Worm (Caenorhabditis elegans) whole organism, young adult: ENCODE data around the gene srd-27.

Experiments used
- ZK185.1 ChIP-seq: sonication (generic microtip); optimal IDR thresholded peaks from 2 replicates; lab custom pipeline; 2016; ENCODE audit warnings: mild to moderate bottlenecking, missing genetic modification characterization, missing compliant biosample characterization; ENCODE audit not compliant: poor library complexity, severe bottlenecking
- akir-1 ChIP-seq: fragments of 200-800 bp; sonication (Bioruptor generic); optimal IDR thresholded peaks from 2 replicates; lab custom pipeline; 2018; ENCODE audit warnings: mild to moderate bottlenecking, missing genetic modification characterization, moderate library complexity, missing compliant biosample characterization
- dpl-1 ChIP-seq: fragments of 150-350 bp; optimal IDR thresholded peaks from 2 replicates; lab custom pipeline; 2014; ENCODE audit warnings: missing biosample characterization, missing genetic modification reagents, missing genetic modification characterization
- madf-10 ChIP-seq: sonication (generic microtip); optimal IDR thresholded peaks from 2 replicates; lab custom pipeline; 2016; ENCODE audit warnings: mild to moderate bottlenecking, missing genetic modification characterization, missing compliant biosample characterization
- pha-4 ChIP-seq: fragments of 150-350 bp; sonication (generic microtip); optimal IDR thresholded peaks from 2 replicates; lab custom pipeline; 2014; ENCODE audit warnings: missing biosample characterization, missing genetic modification reagents, missing genetic modification characterization
- unc-130 ChIP-seq: sonication (generic microtip); optimal IDR thresholded peaks from 2 replicates; lab custom pipeline; 2016; ENCODE audit warnings: missing genetic modification reagents, missing genetic modification characterization, missing compliant biosample characterization
- unc-62 ChIP-seq: fragments of 150-350 bp; optimal IDR thresholded peaks from 2 replicates; lab custom pipeline; 2014; ENCODE audit warnings: missing biosample characterization, missing genetic modification reagents, missing genetic modification characterization

DNA sequence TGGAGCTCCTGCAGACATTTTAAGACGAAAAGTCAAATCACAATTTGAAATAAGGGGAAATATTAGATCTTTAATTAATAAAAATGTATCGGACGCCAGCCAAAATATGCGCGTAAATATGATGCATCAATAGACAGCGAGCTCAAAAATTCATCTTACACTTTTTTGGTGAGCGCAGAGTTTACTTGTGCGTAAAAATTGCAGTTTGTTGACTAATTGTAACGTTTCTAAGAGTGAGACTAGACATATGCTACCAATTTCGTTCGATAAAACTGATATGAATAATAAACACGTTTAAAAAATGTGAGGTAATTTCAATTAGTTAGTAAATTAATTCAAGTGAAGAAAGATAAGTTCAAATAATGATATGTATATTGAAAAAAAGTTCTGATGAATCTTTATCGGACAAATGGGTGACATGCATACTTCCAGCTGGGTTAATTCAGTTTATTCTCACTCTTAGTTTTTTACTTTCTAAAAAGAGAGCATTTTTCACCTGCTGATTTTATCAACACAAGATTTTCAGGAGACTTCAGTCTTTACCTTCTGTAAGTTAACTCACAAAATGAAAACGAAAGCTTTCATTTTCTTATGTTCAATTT is 23.9 kb upstream of the srd-27 start, which contains the start of the genes nhr-285 and irld-52:
- no peak for TF ChIP-seq madf-10 (tag; lab: Kevin White, UChicago)
- TF ChIP-seq dpl-1 (GFP tag; lab: Kevin White, UChicago) = no peak
- TF ChIP-seq pha-4 = no peak
- TF ChIP-seq ZK185.1 (tag; lab: Kevin White, UChicago) = no peak
- no peak for TF ChIP-seq akir-1 (GFP tag; lab: Kevin White, UChicago)
- TF ChIP-seq unc-62 (GFP tag; lab: Kevin White, UChicago) = no peak
- TF ChIP-seq unc-130 (GFP tag; lab: Kevin White, UChicago) = no peak
